Worm (Caenorhabditis elegans) whole organism, young adult: ENCODE data around the gene dac-1.

Experiments used
- B0035.1 ChIP-seq: sonication (generic microtip); optimal IDR thresholded peaks from 2 replicates; lab custom pipeline; 2016; ENCODE audit warnings: missing genetic modification characterization, mild to moderate bottlenecking, missing compliant biosample characterization, missing genotype, missing genetic modification reagents
- F49E8.2 ChIP-seq: sonication (generic microtip); optimal IDR thresholded peaks from 3 replicates; lab custom pipeline; 2017; ENCODE audit warnings: missing genetic modification characterization, mild to moderate bottlenecking, missing compliant biosample characterization, antibody characterized with exemption, moderate library complexity; ENCODE audit not compliant: insufficient read depth
- F55B11.4 ChIP-seq: sonication (generic microtip); optimal IDR thresholded peaks from 2 replicates; lab custom pipeline; 2016; ENCODE audit warnings: missing compliant biosample characterization, missing genetic modification characterization, borderline replicate concordance; ENCODE audit not compliant: insufficient read depth
- T26A5.8 ChIP-seq: sonication (generic microtip); optimal IDR thresholded peaks from 2 replicates; lab custom pipeline; 2016; ENCODE audit warnings: missing genetic modification characterization, missing compliant biosample characterization
- ZK185.1 ChIP-seq: sonication (generic microtip); optimal IDR thresholded peaks from 2 replicates; lab custom pipeline; 2016; ENCODE audit warnings: mild to moderate bottlenecking, missing genetic modification characterization, missing compliant biosample characterization; ENCODE audit not compliant: poor library complexity, severe bottlenecking
- cebp-2 ChIP-seq: fragments of 200-800 bp; sonication (Bioruptor generic); IDR thresholded peaks from 2 replicates; pipeline ENCODE4 v1.3.6; 2022; ENCODE audit warnings: missing genetic modification characterization, missing compliant biosample characterization
- ceh-91 ChIP-seq: fragments of 200-800 bp; sonication (Bioruptor generic); IDR thresholded peaks from 2 replicates; pipeline ENCODE4 v1.3.6; 2022; ENCODE audit warnings: missing genetic modification reagents, missing genetic modification characterization, missing compliant biosample characterization
- egl-18 ChIP-seq: fragments of 200-800 bp; sonication (Bioruptor generic); IDR thresholded peaks from 2 replicates; pipeline ENCODE4 v1.3.6; 2022; ENCODE audit warnings: missing genetic modification reagents, missing genetic modification characterization, missing compliant biosample characterization
- egl-44 ChIP-seq: fragments of 200-800 bp; sonication (Bioruptor generic); IDR thresholded peaks from 2 replicates; pipeline ENCODE4 v1.3.6; 2022; ENCODE audit warnings: missing genetic modification reagents, missing genetic modification characterization, missing compliant biosample characterization
- ekl-4 ChIP-seq: fragments of 200-800 bp; sonication (Bioruptor generic); IDR thresholded peaks from 2 replicates; pipeline ENCODE4 v1.3.6; 2022; ENCODE audit warnings: missing genetic modification reagents, missing genetic modification characterization, missing compliant biosample characterization
- gei-17 ChIP-seq: fragments of 200-800 bp; sonication (Bioruptor generic); optimal IDR thresholded peaks from 2 replicates; lab custom pipeline; 2018; ENCODE audit warnings: mild to moderate bottlenecking, missing genetic modification characterization, missing compliant biosample characterization
- lin-26 ChIP-seq: fragments of 200-800 bp; sonication (Bioruptor generic); IDR thresholded peaks from 2 replicates; pipeline ENCODE4 v1.3.6; 2022; ENCODE audit warnings: missing genetic modification reagents, missing genetic modification characterization, missing compliant biosample characterization
- mcd-1 ChIP-seq: fragments of 200-800 bp; sonication (Bioruptor generic); IDR thresholded peaks from 2 replicates; pipeline ENCODE4 v1.3.6; 2022; ENCODE audit warnings: missing genetic modification reagents, missing genetic modification characterization, missing compliant biosample characterization
- nfyb-1 ChIP-seq: fragments of 200-800 bp; sonication (Bioruptor generic); IDR thresholded peaks from 2 replicates; pipeline ENCODE4 v1.3.6; 2022; ENCODE audit warnings: missing genetic modification reagents, missing genetic modification characterization, missing compliant biosample characterization
- nhr-120 ChIP-seq: fragments of 200-800 bp; sonication (Bioruptor generic); IDR thresholded peaks from 2 replicates; pipeline ENCODE4 v1.3.6; 2022; ENCODE audit warnings: missing genetic modification characterization, missing compliant biosample characterization
- sea-2 ChIP-seq: fragments of 200-800 bp; sonication (Bioruptor generic); IDR thresholded peaks from 2 replicates; pipeline ENCODE4 v1.3.6; 2022; ENCODE audit warnings: missing genetic modification characterization, missing compliant biosample characterization
- tbp1 ChIP-seq: fragments of 200-800 bp; sonication (Bioruptor generic); optimal IDR thresholded peaks from 2 replicates; lab custom pipeline; 2018; ENCODE audit warnings: mild to moderate bottlenecking, missing genetic modification characterization, missing compliant biosample characterization
- unc-130 ChIP-seq: sonication (generic microtip); optimal IDR thresholded peaks from 2 replicates; lab custom pipeline; 2016; ENCODE audit warnings: missing genetic modification reagents, missing genetic modification characterization, missing compliant biosample characterization
- zim-3 ChIP-seq: sonication (generic microtip); optimal IDR thresholded peaks from 2 replicates; lab custom pipeline; 2017; ENCODE audit warnings: mild to moderate bottlenecking, missing genetic modification characterization, moderate library complexity, missing compliant biosample characterization

Gene dac-1

ce11 chrIII:869869-870268 lies 53.9 kb downstream of the dac-1 start, which contains the start of gene T24C4.2:
T24C4.2 (minus strand) TSS chrIII:869969.
- TF ChIP-seq nfyb-1 (GFP tag; lab: Robert Waterston, UW): no peak
- no peak for TF ChIP-seq sea-2
- no peak for TF ChIP-seq T26A5.8 (tag; lab: Kevin White, UChicago)

DNA sequence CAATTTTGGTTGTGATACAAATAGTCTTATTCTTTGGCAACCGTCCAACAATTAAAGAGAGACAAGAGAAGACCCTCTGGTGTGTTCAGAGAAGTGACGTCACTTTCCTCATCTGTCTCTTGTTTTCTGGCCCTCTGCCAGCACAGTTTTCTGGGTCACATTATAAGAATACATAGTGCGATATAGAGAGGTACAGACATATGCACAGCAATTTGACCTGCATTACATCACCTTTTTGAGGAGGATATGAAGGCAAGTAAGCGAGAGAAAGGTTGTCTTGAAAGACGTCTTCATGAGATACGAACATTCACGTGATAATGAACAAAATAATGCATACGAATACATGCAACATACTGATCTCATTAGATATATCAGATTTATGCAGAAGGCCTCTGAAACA lies 54.6 kb downstream of the dac-1 start:
- no peak for TF ChIP-seq ceh-91 (GFP tag; lab: Robert Waterston, UW)
- no peak for TF ChIP-seq cebp-2
- no peak for TF ChIP-seq F49E8.2 (tag; lab: Kevin White, UChicago)
- no peak for TF ChIP-seq nfyb-1 (GFP tag; lab: Robert Waterston, UW)
- no peak for TF ChIP-seq egl-44
- no peak for TF ChIP-seq ZK185.1 (tag; lab: Kevin White, UChicago)
- no peak for TF ChIP-seq mcd-1 (GFP tag; lab: Robert Waterston, UW)
- TF ChIP-seq zim-3 (tag; lab: Kevin White, UChicago): no peak
- no peak for TF ChIP-seq unc-130 (GFP tag; lab: Kevin White, UChicago)
- no peak for TF ChIP-seq B0035.1
- no peak for TF ChIP-seq lin-26 (GFP tag; lab: Robert Waterston, UW)
- TF ChIP-seq tbp1 (GFP tag; lab: Kevin White, UChicago): no peak
- TF ChIP-seq F55B11.4: no peak
- no peak for TF ChIP-seq nhr-120 (GFP tag; lab: Robert Waterston, UW)
- TF ChIP-seq egl-18 (GFP tag; lab: Robert Waterston, UW): no peak
- TF ChIP-seq ekl-4 (GFP tag; lab: Robert Waterston, UW): no peak
- no peak for TF ChIP-seq gei-17 (GFP tag; lab: Kevin White, UChicago)
